Worm (Caenorhabditis elegans): ENCODE results near the gene ZK856.16.

ce11 chrV:10248255-10248979 is 43.0 kb upstream of the ZK856.16 start, which contains the start of gene akt-1:
- TF ChIP-seq W03F9.2 (tag; optimal IDR thresholded peaks at IDR 0.05) (no peak), him-1 (tag; optimal IDR thresholded peaks at IDR 0.05) (no peak)

Data from whole organism, L4/young adult.